Fruit fly (Drosophila melanogaster): Measurements from ENCODE around the gene Cortactin.

DNA sequence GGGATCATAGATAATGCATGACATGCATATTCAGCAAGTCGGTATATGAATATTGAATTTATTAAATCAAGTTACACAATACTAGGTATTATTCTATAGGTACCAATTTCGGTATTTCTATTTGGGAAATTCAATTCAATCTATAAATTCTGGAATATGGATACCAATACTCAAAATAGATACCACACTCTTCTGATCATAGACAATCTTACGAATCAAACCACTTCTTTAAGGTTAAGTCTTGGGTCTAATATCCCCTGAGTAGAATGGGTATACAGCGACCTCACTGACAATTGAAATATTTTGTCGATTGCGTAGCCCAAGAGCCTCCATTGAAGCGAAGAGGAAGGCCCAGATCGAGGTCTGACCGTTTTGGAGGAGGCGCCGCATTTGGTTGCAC lies 28.6 kb upstream of the Cortactin start:
- TF ChIP-seq psq (optimal IDR thresholded peaks at IDR 0.05) (no peak), insv (optimal IDR thresholded peaks at IDR 0.05) (no peak), Myc (optimal IDR thresholded peaks at IDR 0.05) (no peak), Sin3A (optimal IDR thresholded peaks at IDR 0.05) (no peak), ttk (optimal IDR thresholded peaks at IDR 0.05) (no peak), h (optimal IDR thresholded peaks at IDR 0.05) (no peak)
